Worm (Caenorhabditis elegans) whole organism, young adult: ENCODE measurements around the gene gcn-1.

Experiments used
- F39B2.1 ChIP-seq: fragments of 200-800 bp; sonication (Bioruptor generic); IDR thresholded peaks from 2 replicates; pipeline ENCODE4 v1.3.6; 2022; ENCODE audit warnings: missing genetic modification reagents, missing genetic modification characterization, missing compliant biosample characterization
- akir-1 ChIP-seq: fragments of 200-800 bp; sonication (Bioruptor generic); optimal IDR thresholded peaks from 2 replicates; lab custom pipeline; 2018; ENCODE audit warnings: mild to moderate bottlenecking, missing genetic modification characterization, moderate library complexity, missing compliant biosample characterization
- aptf-2 ChIP-seq: fragments of 200-800 bp; sonication (Bioruptor generic); conservative IDR thresholded peaks from 2 replicates; pipeline ENCODE4 v1.3.6; 2022; ENCODE audit warnings: missing genetic modification reagents, missing genetic modification characterization, missing compliant biosample characterization
- bed-2 ChIP-seq: fragments of 200-800 bp; sonication (Bioruptor generic); IDR thresholded peaks from 2 replicates; pipeline ENCODE4 v1.3.6; 2022; ENCODE audit warnings: missing genetic modification reagents, missing genetic modification characterization, missing compliant biosample characterization
- ceh-40 ChIP-seq: fragments of 200-800 bp; sonication (Bioruptor generic); IDR thresholded peaks from 2 replicates; pipeline ENCODE4 v1.3.6; 2022; ENCODE audit warnings: missing genetic modification characterization, missing compliant biosample characterization
- nfya-1 ChIP-seq: sonication (generic microtip); optimal IDR thresholded peaks from 2 replicates; lab custom pipeline; 2017; ENCODE audit warnings: antibody characterized with exemption, missing compliant biosample characterization, missing genetic modification characterization, borderline replicate concordance; ENCODE audit not compliant: insufficient read depth
- snpc-4 ChIP-seq, 5 experiments: fragments of 150-350 bp in 1 of 5; sonication (generic microtip) in 4 of 5; optimal IDR thresholded peaks; 2 replicates each; lab custom pipeline; 2014 to 2018; ENCODE audit warnings: missing genetic modification characterization in 5 of 5, missing biosample characterization in 3 of 5, antibody characterized with exemption in 2 of 5, mild to moderate bottlenecking in 2 of 5, missing compliant biosample characterization in 2 of 5, missing genotype in 2 of 5, moderate library complexity in 2 of 5, missing genetic modification reagents in 1 of 5
- unc-130 ChIP-seq: sonication (generic microtip); optimal IDR thresholded peaks from 2 replicates; lab custom pipeline; 2016; ENCODE audit warnings: missing genetic modification reagents, missing genetic modification characterization, missing compliant biosample characterization
- unc-62 ChIP-seq: fragments of 150-350 bp; optimal IDR thresholded peaks from 2 replicates; lab custom pipeline; 2014; ENCODE audit warnings: missing biosample characterization, missing genetic modification reagents, missing genetic modification characterization
- ztf-26 ChIP-seq: sonication (generic microtip); optimal IDR thresholded peaks from 2 replicates; lab custom pipeline; 2017; ENCODE audit warnings: missing genetic modification characterization, missing compliant biosample characterization

DNA sequence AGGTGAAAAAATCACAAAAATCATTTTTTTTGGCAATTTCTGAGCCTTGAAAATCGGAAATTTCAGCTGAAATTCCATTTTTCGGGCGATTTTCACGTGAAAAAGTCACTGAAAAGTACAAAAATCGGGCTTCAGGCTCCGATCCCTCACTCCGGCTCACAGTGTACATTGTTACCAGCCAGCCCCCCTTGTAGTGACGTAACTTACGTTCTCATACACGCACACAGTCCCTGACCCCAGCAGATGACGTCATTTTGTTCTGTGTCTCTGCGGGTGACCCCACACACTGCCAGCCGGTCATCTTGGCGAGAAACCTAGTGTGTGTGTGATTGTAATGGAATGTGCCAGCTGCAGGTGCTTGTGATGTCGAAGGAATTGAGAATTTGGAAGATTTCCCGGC lies 7.4 kb downstream of the gcn-1 start:
- TF ChIP-seq ceh-40 (no peak), F39B2.1 (GFP tag; lab: Robert Waterston, UW) (no peak), unc-62 (no peak), akir-1 (no peak), snpc-4 (GFP tag; optimal IDR thresholded peaks at IDR 0.05; lab: Kevin White, UChicago) (no peak), snpc-4 (tag; optimal IDR thresholded peaks at IDR 0.05; lab: Kevin White, UChicago) (no peak), ztf-26 (tag; lab: Kevin White, UChicago) (no peak), nfya-1 (tag; lab: Kevin White, UChicago) (no peak), bed-2 (GFP tag; lab: Robert Waterston, UW) (no peak), unc-130 (no peak), aptf-2 (GFP tag; lab: Robert Waterston, UW) (no peak)
